Worm (Caenorhabditis elegans): Measurements from ENCODE around the gene nhr-288.

nhr-288 gene

DNA sequence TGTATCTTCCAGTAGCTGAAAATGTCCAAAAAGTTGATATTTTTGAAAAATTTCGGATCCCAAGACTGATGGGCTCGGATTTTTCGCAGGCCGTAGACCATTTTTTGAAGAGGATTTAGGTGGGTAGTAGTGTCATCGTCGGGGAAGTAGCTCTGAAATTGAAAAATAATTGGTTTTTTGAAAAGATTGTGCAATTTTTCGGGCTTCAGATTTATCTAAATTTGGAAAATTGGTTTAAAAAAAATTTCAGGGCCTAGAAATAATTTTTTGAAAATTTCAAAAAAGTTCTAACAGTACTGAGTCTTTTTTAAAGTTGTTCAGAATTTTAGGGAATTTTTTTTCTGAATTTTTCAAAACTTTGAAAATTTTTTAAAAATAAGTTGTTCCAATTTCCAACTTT is at the start of gene nhr-288:
TSS of gene nhr-288 (minus strand) at position 101 of the 400 bp plus-strand sequence.
- no peak for TF ChIP-seq ztf-29 (GFP tag; IDR thresholded peaks at IDR 0.05)
- no peak for TF ChIP-seq med-1 (GFP tag; optimal IDR thresholded peaks at IDR 0.05; ENCODE audit: insufficient read depth)
- TF ChIP-seq ztf-23 (GFP tag; IDR thresholded peaks at IDR 0.05), result no peak
- no peak for TF ChIP-seq klf-2 (GFP tag; conservative IDR thresholded peaks at IDR 0.05)
- no peak for TF ChIP-seq T22C8.4 (GFP tag; IDR thresholded peaks at IDR 0.05)
- TF ChIP-seq ref-1 (GFP tag; conservative IDR thresholded peaks at IDR 0.05), result no peak
- TF ChIP-seq tab-1 (GFP tag; IDR thresholded peaks at IDR 0.05), result no peak
- TF ChIP-seq cog-1 (tag; optimal IDR thresholded peaks at IDR 0.05), result no peak
- no peak for TF ChIP-seq flt-1 (GFP tag; IDR thresholded peaks at IDR 0.05)

DNA sequence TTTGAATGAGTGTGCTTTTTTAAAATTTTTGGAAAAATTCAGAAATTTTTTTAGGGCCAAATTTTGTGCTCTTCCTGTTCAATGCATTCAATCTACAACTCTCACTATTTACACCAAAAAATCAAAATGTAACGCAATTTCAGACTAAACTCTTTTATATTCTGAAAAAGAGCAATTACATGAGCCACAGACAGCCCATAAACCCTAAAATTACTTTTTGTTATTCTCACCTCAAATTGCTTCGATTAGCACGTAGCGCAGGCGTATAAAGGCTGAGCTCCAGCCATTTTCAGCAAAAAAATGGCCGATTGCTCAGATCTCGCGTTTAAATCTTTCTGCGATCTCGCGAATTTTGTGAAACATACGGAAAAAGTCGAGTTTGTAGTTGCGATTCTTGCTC is 49.0 kb upstream of the nhr-288 start, which contains the start of gene srw-82:
TSS of gene srw-82 (plus strand) at position 301 of the 400 bp plus-strand sequence.
- TF ChIP-seq tab-1 (GFP tag; IDR thresholded peaks at IDR 0.05) (no peak), ref-1 (GFP tag; conservative IDR thresholded peaks at IDR 0.05) (no peak), flt-1 (GFP tag; IDR thresholded peaks at IDR 0.05) (no peak), med-1 (GFP tag; optimal IDR thresholded peaks at IDR 0.05; ENCODE audit: insufficient read depth) (no peak), klf-2 (GFP tag; conservative IDR thresholded peaks at IDR 0.05) (no peak), T22C8.4 (GFP tag; IDR thresholded peaks at IDR 0.05) (no peak), ztf-23 (GFP tag; IDR thresholded peaks at IDR 0.05) (no peak), cog-1 (tag; optimal IDR thresholded peaks at IDR 0.05) (no peak), ztf-29 (GFP tag; IDR thresholded peaks at IDR 0.05) (no peak)

DNA sequence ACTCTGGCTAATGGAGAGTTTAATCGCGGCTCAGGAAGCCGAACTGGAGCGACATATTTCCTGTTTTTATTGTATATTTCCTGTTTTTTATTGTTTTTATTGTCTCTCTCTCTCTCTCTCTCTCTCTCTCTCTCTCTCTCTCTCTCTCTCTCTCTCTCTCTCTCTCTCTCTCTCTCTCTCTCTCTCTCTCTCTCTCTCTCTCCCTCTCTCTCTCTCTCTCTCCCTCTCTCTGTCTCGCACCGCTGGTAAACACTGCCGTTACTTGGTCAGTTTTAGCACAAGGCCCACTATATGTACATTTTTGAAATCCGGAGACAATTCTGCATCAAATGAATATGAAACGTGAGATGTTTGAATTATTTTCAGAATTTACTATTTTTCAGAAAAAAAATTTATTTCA is 48.3 kb upstream of the nhr-288 start:
- TF ChIP-seq tab-1 (GFP tag; IDR thresholded peaks at IDR 0.05) (no peak), ztf-29 (GFP tag; IDR thresholded peaks at IDR 0.05) (no peak), flt-1 (GFP tag; IDR thresholded peaks at IDR 0.05) (no peak), T22C8.4 (GFP tag; IDR thresholded peaks at IDR 0.05) (no peak), ztf-23 (GFP tag; IDR thresholded peaks at IDR 0.05) (no peak), ref-1 (GFP tag; conservative IDR thresholded peaks at IDR 0.05) (no peak), cog-1 (tag; optimal IDR thresholded peaks at IDR 0.05) (no peak), klf-2 (GFP tag; conservative IDR thresholded peaks at IDR 0.05) (no peak), med-1 (GFP tag; optimal IDR thresholded peaks at IDR 0.05; ENCODE audit: insufficient read depth) (no peak)

DNA sequence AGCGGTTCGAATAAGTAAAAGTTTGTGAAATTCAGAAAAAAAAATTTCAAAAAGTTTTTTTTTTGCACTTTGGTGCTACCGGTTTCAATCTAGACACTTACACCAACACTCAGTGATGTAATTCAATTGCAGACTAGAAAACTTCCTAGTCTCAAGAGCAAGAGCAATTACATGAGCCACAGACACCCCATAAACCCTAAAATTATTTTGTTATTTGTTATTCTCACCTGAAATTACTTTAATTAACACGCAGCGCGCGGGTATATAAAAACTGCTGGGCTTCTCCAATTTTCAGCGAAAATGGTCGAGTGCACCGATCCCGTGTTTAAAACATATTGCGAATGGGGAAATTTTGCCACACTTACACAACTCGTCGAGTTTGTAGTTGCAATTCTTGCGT is 43.8 kb upstream of the nhr-288 start, which contains the start of gene srw-83:
TSS of gene srw-83 (plus strand) at position 301 of the 400 bp plus-strand sequence.
- TF ChIP-seq ztf-29 (GFP tag; IDR thresholded peaks at IDR 0.05) (no peak), ref-1 (GFP tag; conservative IDR thresholded peaks at IDR 0.05) (no peak), klf-2 (GFP tag; conservative IDR thresholded peaks at IDR 0.05) (no peak), T22C8.4 (GFP tag; IDR thresholded peaks at IDR 0.05) (no peak), cog-1 (tag; optimal IDR thresholded peaks at IDR 0.05) (no peak), flt-1 (GFP tag; IDR thresholded peaks at IDR 0.05) (no peak), med-1 (GFP tag; optimal IDR thresholded peaks at IDR 0.05; ENCODE audit: insufficient read depth) (no peak)

DNA sequence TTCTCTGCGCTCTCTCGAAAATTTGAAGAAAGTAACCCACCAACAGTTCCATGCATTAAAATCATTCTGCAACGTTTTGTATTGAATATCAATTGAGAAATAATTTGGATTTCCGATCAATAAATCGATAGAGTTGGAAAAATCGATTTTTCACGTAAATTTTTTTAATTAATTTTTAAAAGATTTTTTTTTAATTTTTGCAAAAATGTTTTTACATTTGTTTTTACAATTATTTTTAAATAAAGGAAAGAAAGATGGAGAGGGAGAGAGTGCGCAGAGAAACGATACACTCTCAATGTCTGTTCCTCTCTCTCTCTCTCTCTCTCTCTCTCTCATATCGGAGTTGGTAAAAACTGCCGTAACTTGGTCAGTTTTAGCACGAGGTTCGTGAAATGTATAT is 43.1 kb upstream of the nhr-288 start, which contains the start of gene ZK262.19:
TSS of gene ZK262.19 (minus strand) at position 101 of the 400 bp plus-strand sequence.
- TF ChIP-seq flt-1 (GFP tag; IDR thresholded peaks at IDR 0.05), result no peak
- no peak for TF ChIP-seq T22C8.4 (GFP tag; IDR thresholded peaks at IDR 0.05)
- no peak for TF ChIP-seq ztf-29 (GFP tag; IDR thresholded peaks at IDR 0.05)
- no peak for TF ChIP-seq klf-2 (GFP tag; conservative IDR thresholded peaks at IDR 0.05)
- TF ChIP-seq ref-1 (GFP tag; conservative IDR thresholded peaks at IDR 0.05), result no peak
- no peak for TF ChIP-seq tab-1 (GFP tag; IDR thresholded peaks at IDR 0.05)
- no peak for TF ChIP-seq med-1 (GFP tag; optimal IDR thresholded peaks at IDR 0.05; ENCODE audit: insufficient read depth)

DNA sequence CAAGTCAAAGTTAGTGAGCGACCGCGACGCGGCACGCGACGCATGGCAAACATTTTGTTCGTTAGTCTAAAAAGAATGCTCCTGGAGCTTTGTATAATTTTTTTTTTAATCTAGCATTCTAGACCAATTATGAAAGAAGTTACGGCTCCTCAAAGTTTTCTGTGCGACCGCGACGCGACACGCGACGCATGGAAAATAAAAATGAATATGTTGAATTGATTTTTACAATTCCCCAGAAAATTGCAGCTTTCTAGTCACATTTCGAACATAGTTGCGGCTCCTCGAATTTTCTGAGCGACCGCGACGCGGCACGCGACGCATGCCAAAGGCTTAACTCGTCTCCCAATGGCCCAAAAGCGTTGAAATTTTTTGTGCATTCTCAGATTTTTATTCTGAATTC is 42.0 kb upstream of the nhr-288 start, which contains the start of gene ZK262.4:
TSS of gene ZK262.4 (minus strand) at position 101 of the 400 bp plus-strand sequence.
- TF ChIP-seq flt-1 (GFP tag; IDR thresholded peaks at IDR 0.05), result no peak
- no peak for TF ChIP-seq ref-1 (GFP tag; conservative IDR thresholded peaks at IDR 0.05)
- TF ChIP-seq med-1 (GFP tag; optimal IDR thresholded peaks at IDR 0.05; ENCODE audit: insufficient read depth), result no peak
- TF ChIP-seq ztf-23 (GFP tag; IDR thresholded peaks at IDR 0.05), result no peak
- TF ChIP-seq T22C8.4 (GFP tag; IDR thresholded peaks at IDR 0.05), result no peak
- no peak for TF ChIP-seq tab-1 (GFP tag; IDR thresholded peaks at IDR 0.05)
- TF ChIP-seq ztf-29 (GFP tag; IDR thresholded peaks at IDR 0.05), result no peak
- no peak for TF ChIP-seq klf-2 (GFP tag; conservative IDR thresholded peaks at IDR 0.05)
- TF ChIP-seq cog-1 (tag; optimal IDR thresholded peaks at IDR 0.05), result no peak

DNA sequence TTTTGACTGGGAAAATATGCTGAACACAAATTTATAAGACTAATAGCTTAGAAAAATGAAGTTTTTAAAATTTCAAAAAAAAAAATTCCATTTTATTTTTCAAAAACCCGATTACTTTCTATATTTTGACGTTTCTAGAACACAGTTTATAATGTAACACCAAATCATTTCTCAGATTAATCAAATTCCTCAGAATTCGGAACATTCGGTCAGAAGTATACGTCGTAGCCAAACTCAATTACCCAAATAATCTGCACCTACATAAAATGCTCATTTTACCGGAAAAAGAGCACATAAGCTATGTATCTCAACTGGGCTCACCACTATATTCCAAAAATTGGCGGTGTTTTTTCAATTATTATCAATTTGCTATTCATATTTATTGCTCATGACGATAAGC is 38.3 kb upstream of the nhr-288 start, which contains the start of gene srj-26:
TSS of gene srj-26 (plus strand) at position 301 of the 400 bp plus-strand sequence.
- no peak for TF ChIP-seq tab-1 (GFP tag; IDR thresholded peaks at IDR 0.05)
- no peak for TF ChIP-seq flt-1 (GFP tag; IDR thresholded peaks at IDR 0.05)
- TF ChIP-seq klf-2 (GFP tag; conservative IDR thresholded peaks at IDR 0.05), result no peak
- no peak for TF ChIP-seq T22C8.4 (GFP tag; IDR thresholded peaks at IDR 0.05)
- no peak for TF ChIP-seq ztf-29 (GFP tag; IDR thresholded peaks at IDR 0.05)
- TF ChIP-seq ref-1 (GFP tag; conservative IDR thresholded peaks at IDR 0.05), result no peak
- TF ChIP-seq med-1 (GFP tag; optimal IDR thresholded peaks at IDR 0.05; ENCODE audit: insufficient read depth), result no peak
- TF ChIP-seq cog-1 (tag; optimal IDR thresholded peaks at IDR 0.05), result no peak
- TF ChIP-seq ztf-23 (GFP tag; IDR thresholded peaks at IDR 0.05), result no peak

DNA sequence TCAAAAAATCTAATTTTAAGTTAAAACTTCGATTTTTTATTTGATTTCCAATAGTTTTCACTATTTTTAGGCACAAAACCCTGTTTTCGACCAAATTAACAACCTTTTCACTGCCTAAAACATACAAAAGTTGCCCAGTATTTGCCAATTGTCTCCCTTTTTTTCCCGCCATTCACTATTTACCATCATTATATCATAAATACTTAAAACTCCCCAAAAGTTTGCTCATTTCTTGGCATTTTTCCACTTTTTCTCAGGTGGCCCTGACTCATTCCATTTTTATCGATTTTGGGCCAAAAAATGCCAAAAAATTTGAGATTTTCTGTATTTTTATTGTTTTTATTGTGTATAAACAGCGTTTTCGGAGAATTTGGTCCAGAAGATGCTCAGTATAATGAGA is 31.6 kb upstream of the nhr-288 start, which contains the start of gene txt-8:
TSS of gene txt-8 (plus strand) at position 301 of the 400 bp plus-strand sequence.
- no peak for TF ChIP-seq med-1 (GFP tag; optimal IDR thresholded peaks at IDR 0.05; ENCODE audit: insufficient read depth)
- TF ChIP-seq klf-2 (GFP tag; conservative IDR thresholded peaks at IDR 0.05), result no peak
- TF ChIP-seq flt-1 (GFP tag; IDR thresholded peaks at IDR 0.05), result no peak
- TF ChIP-seq T22C8.4 (GFP tag; IDR thresholded peaks at IDR 0.05), result no peak
- no peak for TF ChIP-seq ref-1 (GFP tag; conservative IDR thresholded peaks at IDR 0.05)
- no peak for TF ChIP-seq cog-1 (tag; optimal IDR thresholded peaks at IDR 0.05)
- TF ChIP-seq ztf-29 (GFP tag; IDR thresholded peaks at IDR 0.05), result no peak
- no peak for TF ChIP-seq ztf-23 (GFP tag; IDR thresholded peaks at IDR 0.05)
- TF ChIP-seq tab-1 (GFP tag; IDR thresholded peaks at IDR 0.05), result no peak

DNA sequence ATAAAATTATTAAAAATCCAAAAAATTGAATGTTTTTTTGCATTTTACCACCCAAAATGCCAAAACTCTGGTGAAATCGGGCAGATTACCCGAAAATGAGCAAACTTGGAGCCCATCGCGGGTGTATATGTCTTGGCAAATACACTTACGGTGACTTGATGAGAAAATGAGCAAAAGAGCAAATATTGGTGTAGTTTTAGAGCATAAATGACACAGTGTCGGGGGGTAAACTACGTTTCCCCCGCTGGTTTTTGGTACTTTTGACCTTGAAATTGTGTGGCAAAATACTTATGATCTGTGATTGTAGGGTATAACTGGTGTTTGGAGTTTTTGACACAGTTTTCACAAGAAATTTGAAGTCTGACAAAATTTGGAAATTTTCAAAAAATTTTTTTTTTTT is 30.4 kb upstream of the nhr-288 start, which contains the start of gene ZK262.2:
TSS of gene ZK262.2 (minus strand) at position 101 of the 400 bp plus-strand sequence.
- TF ChIP-seq ref-1 (GFP tag; conservative IDR thresholded peaks at IDR 0.05), result no peak
- no peak for TF ChIP-seq flt-1 (GFP tag; IDR thresholded peaks at IDR 0.05)
- TF ChIP-seq ztf-29 (GFP tag; IDR thresholded peaks at IDR 0.05), result no peak
- no peak for TF ChIP-seq tab-1 (GFP tag; IDR thresholded peaks at IDR 0.05)
- TF ChIP-seq cog-1 (tag; optimal IDR thresholded peaks at IDR 0.05), result no peak
- no peak for TF ChIP-seq T22C8.4 (GFP tag; IDR thresholded peaks at IDR 0.05)
- TF ChIP-seq med-1 (GFP tag; optimal IDR thresholded peaks at IDR 0.05; ENCODE audit: insufficient read depth), result no peak
- TF ChIP-seq klf-2 (GFP tag; conservative IDR thresholded peaks at IDR 0.05), result no peak
- no peak for TF ChIP-seq ztf-23 (GFP tag; IDR thresholded peaks at IDR 0.05)
